Fruit fly (Drosophila melanogaster) whole organism, embryonic: ENCODE data around the gene CG7556.

Experiments used
- Abd-B ChIP-seq: fragments of 200-800 bp; sonication (Bioruptor generic); optimal IDR thresholded peaks from 2 replicates; lab custom pipeline; 2018; ENCODE audit warnings: missing biosample characterization, mild to moderate bottlenecking, missing genetic modification characterization, moderate library complexity
- Awh ChIP-seq: fragments of 200-800 bp; sonication (Bioruptor generic); IDR thresholded peaks from 2 replicates; pipeline ENCODE4, ENCODE4 v1.3.6; 2022; ENCODE audit warnings: missing biosample characterization, missing genetic modification characterization
- Blimp-1 ChIP-seq: fragments of 200-800 bp; sonication (Bioruptor generic); optimal IDR thresholded peaks from 3 replicates; lab custom pipeline; 2018; ENCODE audit warnings: missing biosample characterization, missing genetic modification characterization, mild to moderate bottlenecking, moderate library complexity, missing genetic modification reagents
- CG11695 ChIP-seq: fragments of 200-800 bp; sonication (Bioruptor generic); IDR thresholded peaks from 3 replicates; pipeline ENCODE4 v1.3.6; 2022; ENCODE audit warnings: missing biosample characterization, missing genetic modification characterization
- CG15696 ChIP-seq: fragments of 200-800 bp; sonication (Bioruptor generic); optimal IDR thresholded peaks from 2 replicates; lab custom pipeline; 2019; ENCODE audit warnings: missing biosample characterization, mild to moderate bottlenecking, missing genetic modification characterization, moderate library complexity
- CG1603 ChIP-seq: fragments of 200-800 bp; sonication (Bioruptor generic); optimal IDR thresholded peaks from 2 replicates; lab custom pipeline; 2019; ENCODE audit warnings: missing biosample characterization, mild to moderate bottlenecking, missing genetic modification characterization, moderate library complexity
- CG17328 ChIP-seq: fragments of 200-800 bp; sonication (Bioruptor generic); IDR thresholded peaks from 2 replicates; pipeline ENCODE4 v1.3.6; 2022; ENCODE audit warnings: missing biosample characterization, missing genetic modification characterization
- CG17385 ChIP-seq: fragments of 200-800 bp; sonication (Bioruptor generic); optimal IDR thresholded peaks from 3 replicates; lab custom pipeline; 2018; ENCODE audit warnings: missing biosample characterization, mild to moderate bottlenecking, missing genetic modification characterization
- CG17612 ChIP-seq: fragments of 200-800 bp; sonication (Bioruptor generic); IDR thresholded peaks from 2 replicates; pipeline ENCODE4 v1.3.6; 2022; ENCODE audit warnings: missing biosample characterization, missing genetic modification characterization
- CG30403 ChIP-seq: fragments of 200-800 bp; sonication (Bioruptor generic); optimal IDR thresholded peaks from 3 replicates; lab custom pipeline; 2016; ENCODE audit warnings: missing biosample characterization, missing genetic modification characterization
- CG31365 ChIP-seq: fragments of 200-800 bp; sonication (Bioruptor generic); optimal IDR thresholded peaks from 2 replicates; lab custom pipeline; 2018; ENCODE audit warnings: missing biosample characterization, mild to moderate bottlenecking, missing genetic modification characterization
- CG6683 ChIP-seq: fragments of 200-800 bp; sonication (Bioruptor generic); optimal IDR thresholded peaks from 2 replicates; lab custom pipeline; 2017; ENCODE audit warnings: missing biosample characterization, mild to moderate bottlenecking, missing genetic modification characterization, missing genetic modification reagents
- CG6791 ChIP-seq: fragments of 200-800 bp; sonication (Bioruptor generic); IDR thresholded peaks from 3 replicates; pipeline ENCODE4 v1.3.6; 2022; ENCODE audit warnings: missing biosample characterization, missing genetic modification characterization; ENCODE audit not compliant: partially characterized antibody
- CG7357 ChIP-seq: fragments of 200-800 bp; sonication (Bioruptor generic); IDR thresholded peaks from 3 replicates; pipeline ENCODE4 v1.3.6; 2022; ENCODE audit warnings: missing biosample characterization, missing genetic modification characterization
- CG8359 ChIP-seq: fragments of 200-800 bp; sonication (Bioruptor generic); optimal IDR thresholded peaks from 2 replicates; lab custom pipeline; 2017; ENCODE audit warnings: missing biosample characterization, mild to moderate bottlenecking, missing genetic modification characterization, borderline replicate concordance
- Chrac-16 ChIP-seq: fragments of 200-800 bp; sonication (Bioruptor generic); optimal IDR thresholded peaks from 3 replicates; lab custom pipeline; 2016; ENCODE audit warnings: missing biosample characterization, missing genetic modification characterization
- CoRest ChIP-seq: fragments of 200-800 bp; sonication (Bioruptor generic); optimal IDR thresholded peaks from 3 replicates; lab custom pipeline; 2018; ENCODE audit warnings: missing biosample characterization, mild to moderate bottlenecking, missing genetic modification characterization, moderate library complexity
- Dip3 ChIP-seq: fragments of 200-800 bp; sonication (Bioruptor generic); optimal IDR thresholded peaks from 3 replicates; lab custom pipeline; 2016; ENCODE audit warnings: missing biosample characterization, missing genetic modification characterization
- Elba2 ChIP-seq: fragments of 200-800 bp; sonication (Bioruptor generic); optimal IDR thresholded peaks from 3 replicates; lab custom pipeline; 2016; ENCODE audit warnings: missing biosample characterization, missing genetic modification characterization
- Fer2 ChIP-seq: fragments of 200-800 bp; sonication (Bioruptor generic); optimal IDR thresholded peaks from 2 replicates; lab custom pipeline; 2018; ENCODE audit warnings: missing biosample characterization, mild to moderate bottlenecking, missing genetic modification characterization, moderate library complexity
- Fer3 ChIP-seq: fragments of 200-800 bp; sonication (Bioruptor generic); optimal IDR thresholded peaks from 2 replicates; lab custom pipeline; 2018; ENCODE audit warnings: missing biosample characterization, mild to moderate bottlenecking, missing genetic modification characterization, moderate library complexity
- Optix ChIP-seq: fragments of 200-800 bp; sonication (Bioruptor generic); IDR thresholded peaks from 3 replicates; pipeline ENCODE4 v1.3.6; 2022; ENCODE audit warnings: missing biosample characterization, missing genetic modification characterization
- Pdp1 ChIP-seq, 2 experiments: fragments of 200-800 bp; sonication (Bioruptor generic); optimal IDR thresholded peaks; 3 replicates each; lab custom pipeline; 2016; ENCODE audit warnings: missing biosample characterization in 2 of 2, missing genetic modification characterization in 2 of 2, mild to moderate bottlenecking in 1 of 2, moderate library complexity in 1 of 2
- Sox102F ChIP-seq: fragments of 200-800 bp; sonication (Bioruptor generic); optimal IDR thresholded peaks from 2 replicates; lab custom pipeline; 2018; ENCODE audit warnings: missing biosample characterization, mild to moderate bottlenecking, missing genetic modification characterization, moderate library complexity
- az2 ChIP-seq: fragments of 200-800 bp; sonication (Bioruptor generic); optimal IDR thresholded peaks from 3 replicates; lab custom pipeline; 2016; ENCODE audit warnings: missing biosample characterization, missing genetic modification characterization
- bsh ChIP-seq, 2 experiments: fragments of 200-800 bp; sonication (Bioruptor generic); optimal IDR thresholded peaks; 2 replicates each; lab custom pipeline; 2017 to 2018; ENCODE audit warnings: mild to moderate bottlenecking in 2 of 2, missing biosample characterization in 2 of 2, missing genetic modification characterization in 2 of 2, moderate library complexity in 1 of 2
- cad ChIP-seq: fragments of >200 bp; optimal IDR thresholded peaks from 2 replicates; lab custom pipeline; 2017; ENCODE audit warnings: missing biosample characterization, missing genetic modification characterization
- dm ChIP-seq: fragments of 200-800 bp; sonication (Bioruptor generic); optimal IDR thresholded peaks from 3 replicates; lab custom pipeline; 2016; ENCODE audit warnings: missing biosample characterization, missing genetic modification characterization
- eve ChIP-seq, 2 experiments: fragments of >200 bp; optimal IDR thresholded peaks; 2 replicates each; lab custom pipeline; 2017; ENCODE audit warnings: missing biosample characterization in 2 of 2, missing genetic modification characterization in 2 of 2
- gcm2 ChIP-seq: fragments of 200-800 bp; sonication (Bioruptor generic); optimal IDR thresholded peaks from 2 replicates; lab custom pipeline; 2016; ENCODE audit warnings: missing biosample characterization, missing genetic modification characterization
- gem ChIP-seq: fragments of 200-800 bp; sonication (Bioruptor generic); optimal IDR thresholded peaks from 2 replicates; lab custom pipeline; 2019; ENCODE audit warnings: missing biosample characterization, mild to moderate bottlenecking, missing genetic modification characterization, moderate library complexity
- grn ChIP-seq: fragments of 200-800 bp; sonication (Bioruptor generic); optimal IDR thresholded peaks from 3 replicates; lab custom pipeline; 2017; ENCODE audit warnings: missing biosample characterization, missing genetic modification characterization
- gsb ChIP-seq: fragments of 200-800 bp; sonication (Bioruptor generic); IDR thresholded peaks from 2 replicates; pipeline ENCODE4 v1.3.6; 2022; ENCODE audit warnings: missing biosample characterization, missing genetic modification characterization
- ind ChIP-seq: fragments of 200-800 bp; sonication (Bioruptor generic); optimal IDR thresholded peaks from 3 replicates; lab custom pipeline; 2016; ENCODE audit warnings: missing biosample characterization, missing genetic modification characterization
- lab ChIP-seq: fragments of 200-800 bp; sonication (Bioruptor generic); optimal IDR thresholded peaks from 3 replicates; lab custom pipeline; 2017; ENCODE audit warnings: missing biosample characterization, missing genetic modification characterization, mild to moderate bottlenecking, moderate library complexity, missing genetic modification reagents
- nmo ChIP-seq: fragments of 200-800 bp; sonication (Bioruptor generic); optimal IDR thresholded peaks from 2 replicates; lab custom pipeline; 2018; ENCODE audit warnings: missing biosample characterization, mild to moderate bottlenecking, missing genetic modification characterization, moderate library complexity
- oc ChIP-seq: fragments of 200-800 bp; sonication (Bioruptor generic); optimal IDR thresholded peaks from 2 replicates; lab custom pipeline; 2018; ENCODE audit warnings: missing biosample characterization, mild to moderate bottlenecking, missing genetic modification characterization, moderate library complexity
- prd ChIP-seq, 3 experiments: fragments of >200 bp in 2 of 3; fragments of 200-800 bp in 1 of 3; sonication (Bioruptor generic) in 1 of 3; optimal IDR thresholded peaks in 2 of 3; IDR thresholded peaks in 1 of 3; 2 replicates in 2 of 3; 3 replicates in 1 of 3; pipeline versions ENCODE4 v1.3.6 to Lab custom; 2017 to 2022; ENCODE audit warnings: missing biosample characterization in 1 of 3, missing genetic modification characterization in 1 of 3
- pros ChIP-seq: fragments of 200-800 bp; sonication (Bioruptor generic); optimal IDR thresholded peaks from 3 replicates; lab custom pipeline; 2019; ENCODE audit warnings: missing biosample characterization, mild to moderate bottlenecking, missing genetic modification characterization, moderate library complexity
- pum ChIP-seq: fragments of 200-800 bp; sonication (Bioruptor generic); optimal IDR thresholded peaks from 2 replicates; lab custom pipeline; 2016; ENCODE audit warnings: missing biosample characterization, missing genetic modification characterization
- row ChIP-seq: fragments of 200-800 bp; sonication (Bioruptor generic); IDR thresholded peaks from 3 replicates; pipeline ENCODE4 v1.3.6; 2022; ENCODE audit warnings: missing biosample characterization, missing genetic modification characterization
- schlank ChIP-seq: fragments of 200-800 bp; sonication (Bioruptor generic); optimal IDR thresholded peaks from 2 replicates; lab custom pipeline; 2018; ENCODE audit warnings: missing biosample characterization, mild to moderate bottlenecking, missing genetic modification characterization
- sd ChIP-seq: fragments of 200-800 bp; sonication (Bioruptor generic); optimal IDR thresholded peaks from 3 replicates; lab custom pipeline; 2018; ENCODE audit warnings: missing biosample characterization, mild to moderate bottlenecking, missing genetic modification characterization, moderate library complexity
- sens ChIP-seq: fragments of 200-800 bp; sonication (Bioruptor generic); peaks from one replicate; lab custom pipeline; 2016; ENCODE audit warnings: missing biosample characterization, missing genetic modification characterization
- sr ChIP-seq: fragments of 200-800 bp; sonication (Bioruptor generic); IDR thresholded peaks from 3 replicates; pipeline ENCODE4 v1.3.6; 2022; ENCODE audit warnings: missing biosample characterization, missing genetic modification characterization
- tio ChIP-seq: fragments of 200-800 bp; sonication (Bioruptor generic); optimal IDR thresholded peaks from 2 replicates; lab custom pipeline; 2017; ENCODE audit warnings: missing biosample characterization, missing genetic modification characterization, inconsistent platforms

CG7556 gene

DNA sequence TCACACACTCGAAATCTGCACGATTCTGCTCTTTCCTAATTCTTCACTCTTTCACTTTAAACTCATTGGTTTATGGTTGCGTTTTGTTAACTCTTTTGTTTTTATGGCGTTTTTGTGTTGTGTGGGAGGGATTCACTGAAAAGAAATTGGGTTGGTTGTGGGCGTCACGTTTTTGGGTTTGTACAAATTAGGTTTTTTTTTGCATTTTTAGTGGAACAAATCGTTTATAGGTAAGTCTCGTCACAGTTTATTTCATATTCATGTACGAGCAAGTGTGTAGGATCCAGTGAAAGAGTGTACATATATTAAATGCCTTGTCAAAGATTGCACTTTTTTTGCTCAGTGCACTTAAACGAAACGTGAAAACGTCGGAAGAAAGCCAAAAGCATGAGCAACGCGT is 14.9 kb downstream of the CG7556 start (continued):
- TF ChIP-seq pum: peak; percentile 15
- no peak for TF ChIP-seq CG17612 (GFP tag; lab: Robert Waterston, UW)
- no peak for TF ChIP-seq sr (GFP tag; lab: Robert Waterston, UW)
- TF ChIP-seq Awh (GFP tag; lab: Robert Waterston, UW): no peak
- peak; percentile 1 for TF ChIP-seq CG17385
- peak in 1 of 2 experiments; percentile 25 for TF ChIP-seq bsh (GFP tag; optimal IDR thresholded peaks at IDR 0.05; lab: Kevin White, UChicago)
- TF ChIP-seq tio (GFP tag; lab: Kevin White, UChicago): peak; percentile 37
- TF ChIP-seq prd (optimal IDR thresholded peaks at IDR 0.05; lab: Kevin White, UChicago): no peak
- peak; percentile 43; the same call in 1 of the 3 replicates for TF ChIP-seq prd (GFP tag; IDR thresholded peaks at IDR 0.05; lab: Robert Waterston, UW)
- peak in 1 of 2 experiments; percentile 89 for TF ChIP-seq eve (GFP tag; optimal IDR thresholded peaks at IDR 0.05; lab: Kevin White, UChicago)
- TF ChIP-seq CG30403 (GFP tag; lab: Kevin White, UChicago): peak; percentile 57
- TF ChIP-seq cad (GFP tag; lab: Kevin White, UChicago): no peak
- no peak for TF ChIP-seq Elba2 (GFP tag; lab: Kevin White, UChicago)
- TF ChIP-seq CG11695 (GFP tag; lab: Robert Waterston, UW): 0 out of 3 replicates have a peak, but pooled peaks have one; percentile 9
- peak; percentile 3 for TF ChIP-seq Dip3 (GFP tag; lab: Kevin White, UChicago)
- TF ChIP-seq row: 0 out of 3 replicates have a peak, but pooled peaks have one; percentile 32
- no peak for TF ChIP-seq Fer3 (tag; lab: Kevin White, UChicago)
- no peak for TF ChIP-seq dm (GFP tag; lab: Kevin White, UChicago)
- TF ChIP-seq, all 482 proteins: peak for 91

DNA sequence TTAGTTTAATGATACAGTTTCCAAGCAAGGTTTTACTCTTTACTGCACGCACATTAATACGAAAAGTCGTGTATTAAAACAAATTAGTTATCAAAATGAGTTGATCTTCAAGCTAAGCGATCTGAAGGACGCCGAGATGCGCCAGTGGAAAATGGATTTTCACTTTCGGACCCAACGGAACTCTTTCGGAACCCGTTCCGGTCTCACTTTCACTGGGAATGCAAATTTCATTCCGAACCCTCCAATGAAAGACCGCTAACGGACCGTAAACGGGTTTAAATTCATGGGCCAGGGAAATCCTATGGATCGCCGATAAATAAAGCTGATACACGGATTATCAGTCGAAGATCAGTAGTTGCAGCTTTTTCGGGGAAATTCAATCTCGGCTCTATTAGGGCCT is 16.2 kb downstream of the CG7556 start:
- peak; percentile 45 for TF ChIP-seq sens (GFP tag; lab: Kevin White, UChicago)
- TF ChIP-seq grn (GFP tag; lab: Kevin White, UChicago): peak; percentile 13
- 0 out of 3 replicates have a peak, but pooled peaks have one; percentile 22 for TF ChIP-seq CG6791 (GFP tag; lab: Robert Waterston, UW)
- TF ChIP-seq Blimp-1: peak; percentile 93
- peak; percentile 41 for TF ChIP-seq oc
- no peak for TF ChIP-seq pros (GFP tag; lab: Kevin White, UChicago)
- TF ChIP-seq CG7357 (GFP tag; lab: Robert Waterston, UW): no peak
- TF ChIP-seq, all 482 proteins: peak for 5

DNA sequence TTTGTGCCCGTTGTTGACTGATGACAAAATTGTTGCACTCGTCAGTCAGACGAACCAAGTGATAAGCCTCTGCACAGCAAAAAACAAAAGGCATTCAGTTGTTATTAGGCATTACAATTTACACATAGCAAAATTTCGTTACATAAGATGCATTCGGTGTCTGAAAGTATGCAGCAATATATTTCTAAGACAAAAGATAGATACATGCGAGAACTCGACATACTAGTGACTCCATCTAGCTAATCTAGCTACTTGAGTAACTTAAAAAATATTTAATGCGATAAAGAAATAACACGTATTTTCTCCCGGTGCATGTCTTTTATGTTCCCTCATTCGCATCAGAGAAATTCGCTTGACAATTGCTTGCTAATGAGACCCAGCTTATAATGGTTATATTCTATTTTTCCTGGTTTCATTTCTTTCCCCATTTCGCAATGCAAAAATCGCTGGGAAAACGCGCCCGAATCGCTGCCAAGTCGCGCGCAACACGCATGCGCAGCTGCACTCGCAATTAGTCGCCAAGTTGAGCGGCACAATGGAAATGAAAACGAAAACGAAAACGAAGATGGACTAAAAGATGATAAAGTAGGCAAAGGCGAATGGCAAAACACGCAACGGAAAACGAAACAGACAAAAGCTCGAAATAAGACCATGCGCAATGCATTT is 17.2 kb downstream of the CG7556 start:
- TF ChIP-seq CG6683: no peak
- TF ChIP-seq sd (tag; lab: Kevin White, UChicago): no peak
- no peak for TF ChIP-seq lab (GFP tag; lab: Kevin White, UChicago)
- TF ChIP-seq CG31365 (tag; lab: Kevin White, UChicago): no peak
- TF ChIP-seq schlank: no peak
- TF ChIP-seq CoRest (tag; lab: Kevin White, UChicago): peak; percentile 19
- no peak for TF ChIP-seq CG15696 (tag; lab: Kevin White, UChicago)
- no peak for TF ChIP-seq ind
- TF ChIP-seq gsb (GFP tag; lab: Robert Waterston, UW): no peak
- no peak for TF ChIP-seq CG17328
- TF ChIP-seq Pdp1 (GFP tag; optimal IDR thresholded peaks at IDR 0.05; lab: Kevin White, UChicago): peak in 1 of 2 experiments; percentile 89
- peak; percentile 57 for TF ChIP-seq Sox102F (GFP tag; lab: Kevin White, UChicago)
- TF ChIP-seq CG11695 (GFP tag; lab: Robert Waterston, UW): no peak
- TF ChIP-seq Optix (GFP tag; lab: Robert Waterston, UW): no peak
- TF ChIP-seq Abd-B (GFP tag; lab: Kevin White, UChicago): peak; percentile 25
- no peak for TF ChIP-seq Fer2 (tag; lab: Kevin White, UChicago)
- TF ChIP-seq gem (tag; lab: Kevin White, UChicago): peak; percentile 53
- no peak for TF ChIP-seq gcm2 (GFP tag; lab: Kevin White, UChicago)
- peak; percentile 30 for TF ChIP-seq nmo (GFP tag; lab: Kevin White, UChicago)
- TF ChIP-seq Chrac-16: no peak
- peak; percentile 99 for TF ChIP-seq CG8359 (GFP tag; lab: Kevin White, UChicago)
- peak; percentile 23 for TF ChIP-seq az2
- peak; percentile 50 for TF ChIP-seq CG1603 (tag; lab: Kevin White, UChicago)
